Fruit fly (Drosophila melanogaster) whole organism, pupa: Measurements from ENCODE around the gene CG10996.

Experiments used
- CG10348 ChIP-seq: fragments of 200-800 bp; sonication (Bioruptor generic); IDR thresholded peaks from 2 replicates; pipeline ENCODE4 v1.3.6; 2022; ENCODE audit warnings: missing biosample characterization, missing genetic modification characterization
- CG12605 ChIP-seq: fragments of 200-800 bp; sonication (Bioruptor generic); IDR thresholded peaks from 2 replicates; pipeline ENCODE4 v1.3.6; 2022; ENCODE audit warnings: missing biosample characterization, missing genetic modification characterization
- CG13204 ChIP-seq: fragments of 200-800 bp; sonication (Bioruptor generic); optimal IDR thresholded peaks from 2 replicates; lab custom pipeline; 2018; ENCODE audit warnings: missing biosample characterization, mild to moderate bottlenecking, missing genetic modification characterization, moderate library complexity
- CG14655 ChIP-seq: fragments of 200-800 bp; sonication (Bioruptor generic); optimal IDR thresholded peaks from 3 replicates; lab custom pipeline; 2017; ENCODE audit warnings: mild to moderate bottlenecking, missing biosample characterization, missing genetic modification reagents, missing genetic modification characterization
- CG15710 ChIP-seq: fragments of 200-800 bp; sonication (Bioruptor generic); optimal IDR thresholded peaks from 2 replicates; lab custom pipeline; 2018; ENCODE audit warnings: missing biosample characterization, mild to moderate bottlenecking, missing genetic modification characterization, moderate library complexity
- CG17806 ChIP-seq: fragments of 200-800 bp; sonication (Bioruptor generic); optimal IDR thresholded peaks from 2 replicates; lab custom pipeline; 2018; ENCODE audit warnings: missing biosample characterization, mild to moderate bottlenecking, missing genetic modification characterization, moderate library complexity
- CG32121 ChIP-seq: fragments of 200-800 bp; sonication (Bioruptor generic); IDR thresholded peaks from 2 replicates; pipeline ENCODE4 v1.3.6; 2022; ENCODE audit warnings: missing biosample characterization, missing genetic modification characterization
- CG34367 ChIP-seq: fragments of 200-800 bp; sonication (Bioruptor generic); optimal IDR thresholded peaks from 2 replicates; lab custom pipeline; 2018; ENCODE audit warnings: missing biosample characterization, mild to moderate bottlenecking, missing genetic modification characterization
- CG4496 ChIP-seq: fragments of 200-800 bp; sonication (Bioruptor generic); IDR thresholded peaks from 3 replicates; pipeline ENCODE4 v1.3.6; 2022; ENCODE audit warnings: missing biosample characterization, missing genetic modification characterization
- CG8159 ChIP-seq: fragments of 200-800 bp; sonication (Bioruptor generic); optimal IDR thresholded peaks from 3 replicates; lab custom pipeline; 2018; ENCODE audit warnings: missing biosample characterization, mild to moderate bottlenecking, missing genetic modification characterization, moderate library complexity
- CG8301 ChIP-seq: fragments of 200-800 bp; sonication (Bioruptor generic); optimal IDR thresholded peaks from 2 replicates; lab custom pipeline; 2018; ENCODE audit warnings: missing biosample characterization, mild to moderate bottlenecking, missing genetic modification characterization
- CG9948 ChIP-seq: fragments of 200-800 bp; sonication (Bioruptor generic); optimal IDR thresholded peaks from 2 replicates; lab custom pipeline; 2018; ENCODE audit warnings: missing biosample characterization, mild to moderate bottlenecking, missing genetic modification characterization, moderate library complexity
- D1 ChIP-seq: fragments of 200-800 bp; sonication (Bioruptor generic); optimal IDR thresholded peaks from 2 replicates; lab custom pipeline; 2018; ENCODE audit warnings: missing biosample characterization, mild to moderate bottlenecking, missing genetic modification characterization, moderate library complexity
- EcR ChIP-seq: fragments of 200-800 bp; sonication (Bioruptor generic); optimal IDR thresholded peaks from 3 replicates; lab custom pipeline; 2019; ENCODE audit warnings: missing biosample characterization, missing genetic modification characterization, mild to moderate bottlenecking, moderate library complexity, missing genetic modification reagents
- Ets98B ChIP-seq: fragments of 200-800 bp; sonication (Bioruptor generic); IDR thresholded peaks from 2 replicates; pipeline ENCODE4 v1.3.6; 2022; ENCODE audit warnings: missing biosample characterization, missing genetic modification characterization
- Pif1A ChIP-seq: fragments of 200-800 bp; sonication (Bioruptor generic); optimal IDR thresholded peaks from 3 replicates; lab custom pipeline; 2016; ENCODE audit warnings: missing biosample characterization, missing genetic modification characterization
- Pif1B ChIP-seq: fragments of 200-800 bp; sonication (Bioruptor generic); optimal IDR thresholded peaks from 3 replicates; lab custom pipeline; 2016; ENCODE audit warnings: missing biosample characterization, missing genetic modification characterization
- Snoo ChIP-seq: fragments of 200-800 bp; sonication (Bioruptor generic); optimal IDR thresholded peaks from 3 replicates; lab custom pipeline; 2017; ENCODE audit warnings: missing biosample characterization, mild to moderate bottlenecking, missing genetic modification characterization, inconsistent platforms
- fd96Ca ChIP-seq: fragments of 200-800 bp; sonication (Bioruptor generic); IDR thresholded peaks from 3 replicates; pipeline ENCODE4 v1.3.6; 2022; ENCODE audit warnings: missing biosample characterization, missing genetic modification characterization
- gl ChIP-seq: fragments of 200-800 bp; sonication (Bioruptor generic); optimal IDR thresholded peaks from 2 replicates; lab custom pipeline; 2018; ENCODE audit warnings: missing biosample characterization, mild to moderate bottlenecking, missing genetic modification characterization
- rn ChIP-seq: fragments of 200-800 bp; sonication (Bioruptor generic); IDR thresholded peaks from 2 replicates; pipeline ENCODE4 v1.3.6; 2022; ENCODE audit warnings: missing biosample characterization, missing genetic modification characterization

The CG10996 gene

DNA sequence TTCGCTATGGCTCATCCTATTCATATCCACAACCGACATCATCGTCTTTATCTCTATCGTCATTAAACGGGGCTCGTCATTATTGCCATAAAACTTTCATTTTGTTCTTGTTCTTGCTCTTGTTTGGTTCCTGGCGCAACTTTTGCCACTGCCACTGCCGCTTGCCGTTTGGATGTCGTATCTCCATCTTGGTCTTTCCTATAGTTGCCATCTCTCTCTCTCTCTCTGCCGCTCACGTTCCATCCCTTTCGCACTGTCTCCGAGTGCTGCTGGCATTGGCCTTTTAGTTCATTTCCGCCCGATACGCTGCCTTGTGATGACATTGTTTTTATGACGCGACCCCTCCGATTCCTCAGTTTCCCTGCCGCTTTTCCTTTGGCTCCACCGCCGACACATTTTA lies 5.0 kb downstream of the CG10996 start:
- peak; percentile 32 for TF ChIP-seq EcR (GFP tag; lab: Kevin White, UChicago)
- TF ChIP-seq CG12605, result no peak
- TF ChIP-seq, all 21 proteins: peak for 1

DNA sequence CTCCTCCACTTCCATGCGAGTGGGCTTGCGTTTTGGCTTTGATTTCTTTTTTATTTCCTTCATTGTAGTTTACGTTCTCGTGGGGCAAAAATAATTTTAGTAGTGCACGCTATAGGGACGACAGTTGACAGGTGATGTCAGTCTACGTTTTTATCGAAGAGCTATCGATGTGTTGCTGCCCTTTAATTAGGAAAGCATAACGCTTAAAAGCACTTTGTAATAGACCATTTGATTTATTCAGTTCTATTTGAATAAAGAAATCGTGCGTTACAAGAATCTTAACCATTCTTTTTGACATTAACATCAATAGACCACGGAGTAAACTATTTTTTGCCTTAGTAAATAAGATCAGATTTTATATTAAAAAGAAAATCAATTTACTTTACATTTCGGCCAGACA lies 6.4 kb downstream of the CG10996 start, which contains the start of gene CG10993:
Gene CG10993 (minus strand): TSS at position 101 of the 400 bp plus-strand sequence.
- TF ChIP-seq Snoo (tag; lab: Kevin White, UChicago) (no peak), CG8159 (tag; lab: Kevin White, UChicago) (no peak), CG9948 (tag; lab: Kevin White, UChicago) (no peak)

DNA sequence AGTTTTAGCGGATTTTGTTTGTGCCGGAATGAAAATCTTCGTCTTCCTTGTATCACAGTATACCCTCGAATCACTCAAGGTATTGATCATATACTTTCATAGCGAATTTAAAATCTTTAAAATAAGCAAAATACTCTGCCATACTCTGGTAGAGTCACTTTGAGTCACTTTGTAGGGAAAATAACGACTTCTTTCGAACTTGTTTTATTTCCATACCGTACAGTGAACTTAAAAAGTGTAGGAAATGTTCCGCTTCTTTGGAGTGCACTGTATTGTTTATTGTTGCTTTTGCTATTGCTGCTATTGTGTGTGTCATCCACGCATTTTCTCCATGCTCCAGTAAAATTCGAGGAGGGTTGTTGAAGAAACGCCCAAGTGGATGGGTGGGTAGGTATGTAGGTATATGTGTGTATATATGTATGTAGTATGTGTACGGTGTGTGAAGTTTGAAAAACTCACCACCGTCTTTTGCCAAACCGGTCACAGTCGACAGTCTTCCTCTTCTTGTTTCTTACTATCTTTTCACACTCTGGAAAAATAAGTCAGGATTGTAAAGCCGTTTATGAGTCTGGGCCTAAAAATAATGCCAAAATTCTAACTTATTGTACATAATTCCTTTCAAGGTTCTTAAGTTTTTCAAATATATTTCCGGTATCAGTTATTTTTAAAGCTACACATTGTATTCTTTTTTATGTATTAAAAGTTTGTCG lies 8.3 kb downstream of the CG10996 start:
- TF ChIP-seq CG8301 (tag; lab: Kevin White, UChicago), result peak; percentile 27
- no peak for TF ChIP-seq CG8159 (tag; lab: Kevin White, UChicago)
- peak; percentile 7 for TF ChIP-seq CG15710
- TF ChIP-seq gl (tag; lab: Kevin White, UChicago), result no peak
- peak; percentile 42 for TF ChIP-seq CG14655 (GFP tag; lab: Kevin White, UChicago)
- peak; percentile 26 for TF ChIP-seq CG9948 (tag; lab: Kevin White, UChicago)
- no peak for TF ChIP-seq Snoo (tag; lab: Kevin White, UChicago)
- peak; percentile 17; the same call in 1 of the 3 replicates for TF ChIP-seq CG4496 (GFP tag; lab: Robert Waterston, UW)
- TF ChIP-seq CG12605, result no peak
- TF ChIP-seq CG32121, result no peak
- no peak for TF ChIP-seq CG13204 (GFP tag; lab: Kevin White, UChicago)
- TF ChIP-seq fd96Ca, result peak; percentile 34; the same call in 1 of the 3 replicates
- no peak for TF ChIP-seq Pif1A
- TF ChIP-seq CG17806 (tag; lab: Kevin White, UChicago), result peak; percentile 15

DNA sequence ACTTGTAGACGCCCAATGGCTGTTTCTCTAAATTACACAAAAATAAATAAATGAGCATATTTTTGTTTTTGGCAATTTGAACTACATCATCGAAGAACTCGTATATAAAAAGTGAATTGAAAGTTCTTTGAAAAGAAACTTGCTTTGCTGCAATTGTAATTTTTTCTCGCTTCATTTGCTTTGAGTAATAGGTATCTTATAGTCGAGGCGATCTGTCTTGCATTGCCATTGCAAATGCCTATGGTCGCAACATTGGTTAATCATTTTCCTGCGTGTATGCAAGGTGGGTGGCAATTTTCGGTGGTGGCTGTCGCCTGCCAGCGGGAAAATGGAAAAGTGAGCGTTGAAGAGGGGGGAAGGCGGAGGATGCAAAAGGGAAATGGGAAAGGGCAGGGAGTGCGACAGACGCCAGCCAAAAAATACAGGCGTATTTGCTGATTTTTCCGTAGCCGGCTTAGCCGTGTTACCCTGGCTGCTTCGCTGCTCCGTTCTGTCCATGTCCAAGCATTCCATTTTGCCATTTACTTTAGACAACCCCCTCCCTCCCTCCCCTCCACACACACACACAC lies 10.1 kb downstream of the CG10996 start:
- no peak for TF ChIP-seq rn (GFP tag; lab: Robert Waterston, UW)
- no peak for TF ChIP-seq Pif1A
- no peak for TF ChIP-seq EcR (GFP tag; lab: Kevin White, UChicago)
- no peak for TF ChIP-seq D1 (tag; lab: Kevin White, UChicago)
- no peak for TF ChIP-seq CG13204 (GFP tag; lab: Kevin White, UChicago)
- no peak for TF ChIP-seq CG8301 (tag; lab: Kevin White, UChicago)
- no peak for TF ChIP-seq fd96Ca
- no peak for TF ChIP-seq CG8159 (tag; lab: Kevin White, UChicago)
- TF ChIP-seq Ets98B (GFP tag; lab: Robert Waterston, UW), result no peak
- TF ChIP-seq gl (tag; lab: Kevin White, UChicago), result no peak
- no peak for TF ChIP-seq CG12605
- no peak for TF ChIP-seq CG10348 (GFP tag; lab: Robert Waterston, UW)
- TF ChIP-seq CG4496 (GFP tag; lab: Robert Waterston, UW), result no peak
- no peak for TF ChIP-seq CG9948 (tag; lab: Kevin White, UChicago)
- no peak for TF ChIP-seq CG34367 (tag; lab: Kevin White, UChicago)
- no peak for TF ChIP-seq CG14655 (GFP tag; lab: Kevin White, UChicago)
- TF ChIP-seq CG15710, result no peak
- TF ChIP-seq CG17806 (tag; lab: Kevin White, UChicago), result no peak

DNA sequence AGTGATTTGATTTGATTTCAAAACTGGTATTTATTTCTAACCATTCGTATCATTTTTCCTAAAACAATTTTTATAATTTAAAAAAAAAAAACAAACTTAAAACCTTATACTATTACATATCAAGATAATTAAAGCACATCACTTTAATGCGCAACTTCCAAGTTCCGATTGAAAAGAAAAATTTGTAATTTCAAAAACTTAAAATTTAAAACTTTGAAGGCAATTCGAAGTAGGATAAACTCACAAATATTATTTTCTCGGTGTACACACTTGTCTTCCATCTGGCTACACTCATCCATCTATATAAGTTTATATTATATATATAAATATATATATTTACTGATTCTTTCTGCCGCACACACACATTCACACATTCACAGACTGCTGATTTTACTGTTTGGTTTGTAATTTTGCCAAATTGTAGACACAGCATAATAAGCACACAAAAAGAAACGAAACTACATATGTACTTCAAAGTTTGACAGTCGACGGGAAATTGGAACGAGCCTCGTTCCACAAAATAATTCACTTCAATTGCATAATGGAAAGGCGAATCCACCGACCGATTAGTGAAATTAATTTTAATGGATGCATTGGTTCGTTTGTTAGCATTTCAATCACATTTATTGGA lies 11.3 kb downstream of the CG10996 start:
- TF ChIP-seq CG34367 (tag; lab: Kevin White, UChicago), result no peak

DNA sequence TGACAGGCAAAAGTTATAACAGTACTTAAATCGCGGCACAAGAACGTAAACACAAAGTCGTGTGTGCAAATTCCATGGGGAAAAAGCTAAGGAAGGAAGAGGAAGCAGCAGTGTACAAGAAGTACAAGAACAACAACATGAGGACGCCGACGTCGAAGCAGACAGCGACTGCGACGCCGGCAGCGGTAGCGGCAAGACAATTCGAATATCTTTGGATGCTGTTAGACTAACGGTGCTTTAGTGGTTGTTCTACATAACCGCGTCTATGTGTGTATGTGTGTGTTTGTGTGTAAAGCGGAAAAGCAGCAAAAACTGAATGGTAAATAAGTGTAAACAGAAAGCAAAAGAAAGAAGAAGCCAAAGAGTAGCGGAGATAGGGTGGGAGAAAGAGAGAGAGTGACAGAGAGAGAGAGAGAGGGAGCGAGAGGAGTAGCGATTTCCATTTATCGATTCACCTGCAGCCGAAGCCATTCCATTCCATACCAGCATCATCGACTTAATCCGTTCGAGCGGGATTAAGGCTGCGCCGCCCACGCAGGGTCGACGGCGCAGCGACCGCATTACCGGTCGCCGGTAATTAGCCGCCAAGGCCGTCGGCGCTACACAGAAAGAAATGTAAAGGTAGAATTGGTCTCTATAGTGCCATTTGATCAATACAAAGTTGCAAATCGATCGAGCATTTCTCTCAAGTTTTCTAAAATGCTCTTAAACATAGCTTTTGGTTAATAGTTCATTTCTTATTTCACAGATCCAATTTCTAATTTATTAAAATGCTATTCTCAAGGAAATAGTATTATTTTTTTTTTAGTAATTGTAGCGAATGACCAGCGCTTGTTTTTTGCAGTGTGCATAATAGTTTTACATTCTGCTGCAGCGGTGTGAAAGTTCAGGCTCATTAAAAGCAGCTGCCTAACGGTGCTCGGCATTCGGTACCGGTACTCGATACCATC lies 13.2 kb downstream of the CG10996 start:
- TF ChIP-seq rn (GFP tag; lab: Robert Waterston, UW), result peak; percentile 30; the same call in 1 of the 2 replicates
- no peak for TF ChIP-seq Snoo (tag; lab: Kevin White, UChicago)
- peak; percentile 13 for TF ChIP-seq Pif1B (GFP tag; lab: Kevin White, UChicago)
- TF ChIP-seq CG34367 (tag; lab: Kevin White, UChicago), result no peak
- TF ChIP-seq CG17806 (tag; lab: Kevin White, UChicago), result peak; percentile 48
- peak; percentile 43; the same call in 1 of the 3 replicates for TF ChIP-seq fd96Ca
- no peak for TF ChIP-seq CG10348 (GFP tag; lab: Robert Waterston, UW)
- peak; percentile 48 for TF ChIP-seq CG9948 (tag; lab: Kevin White, UChicago)
- TF ChIP-seq CG13204 (GFP tag; lab: Kevin White, UChicago), result no peak
- TF ChIP-seq CG8159 (tag; lab: Kevin White, UChicago), result peak; percentile 55
- peak; percentile 40 for TF ChIP-seq CG15710
- TF ChIP-seq CG8301 (tag; lab: Kevin White, UChicago), result peak; percentile 58
- peak; percentile 73 for TF ChIP-seq CG32121
- no peak for TF ChIP-seq gl (tag; lab: Kevin White, UChicago)
- TF ChIP-seq D1 (tag; lab: Kevin White, UChicago), result no peak
- TF ChIP-seq CG12605, result peak; percentile 50; the same call in 1 of the 2 replicates
- TF ChIP-seq CG14655 (GFP tag; lab: Kevin White, UChicago), result peak; percentile 71
- peak; percentile 83 for TF ChIP-seq CG4496 (GFP tag; lab: Robert Waterston, UW)
- TF ChIP-seq EcR (GFP tag; lab: Kevin White, UChicago), result no peak
- peak; percentile 56 for TF ChIP-seq Ets98B (GFP tag; lab: Robert Waterston, UW)
- peak; percentile 64 for TF ChIP-seq Pif1A
- TF ChIP-seq, all 21 proteins: peak for 14
